Worm (Caenorhabditis elegans): Measurements from ENCODE around the gene rga-9.

The rga-9 gene

ce11 chrII:15232705-15233104 lies 35.3 kb upstream of the rga-9 start, which contains the start of gene Y46E12BL.2 (continued):
- TF ChIP-seq nhr-25 (tag; optimal IDR thresholded peaks at IDR 0.05) = peak; percentile 65
- TF ChIP-seq peb-1 (tag; optimal IDR thresholded peaks at IDR 0.05) = no peak
- peak; percentile 55 for TF ChIP-seq lin-11 (tag; optimal IDR thresholded peaks at IDR 0.05)
- peak; percentile 40 for TF ChIP-seq sem-4 (tag; optimal IDR thresholded peaks at IDR 0.05)
- TF ChIP-seq ztf-11 (tag; optimal IDR thresholded peaks at IDR 0.05) = no peak
- TF ChIP-seq C34F6.9 (tag; optimal IDR thresholded peaks at IDR 0.05) = peak; percentile 79

- TF ChIP-seq nhr-23 (tag; optimal IDR thresholded peaks at IDR 0.05) = no peak
- no peak for TF ChIP-seq mbf-1 (tag; optimal IDR thresholded peaks at IDR 0.05)
- no peak for TF ChIP-seq fos-1 (tag; optimal IDR thresholded peaks at IDR 0.05)
- no peak for TF ChIP-seq unc-55 (GFP tag; optimal IDR thresholded peaks at IDR 0.05)
- no peak for TF ChIP-seq F13H6.1 (tag; optimal IDR thresholded peaks at IDR 0.05)
- no peak for TF ChIP-seq R02D3.7 (tag; optimal IDR thresholded peaks at IDR 0.05)
- no peak for TF ChIP-seq blmp-1 (tag; optimal IDR thresholded peaks at IDR 0.05; ENCODE audit: insufficient read depth)
- TF ChIP-seq nhr-6 (tag; optimal IDR thresholded peaks at IDR 0.05) = no peak
- no peak for TF ChIP-seq ztf-1 (GFP tag; conservative IDR thresholded peaks at IDR 0.05)
- TF ChIP-seq mab-5 (tag; optimal IDR thresholded peaks at IDR 0.05) = no peak
- no peak for TF ChIP-seq skn-1 (tag; optimal IDR thresholded peaks at IDR 0.05)
- no peak for TF ChIP-seq ceh-82 (tag; optimal IDR thresholded peaks at IDR 0.05)
- TF ChIP-seq peb-1 (tag; optimal IDR thresholded peaks at IDR 0.05) = no peak
- no peak for TF ChIP-seq nhr-11 (tag; optimal IDR thresholded peaks at IDR 0.05)
- TF ChIP-seq nhr-129 (tag; optimal IDR thresholded peaks at IDR 0.05) = no peak
- no peak for TF ChIP-seq lin-11 (tag; optimal IDR thresholded peaks at IDR 0.05)
- TF ChIP-seq egl-27 (tag; optimal IDR thresholded peaks at IDR 0.05) = no peak
Measured at ce11 chrII:15233219-15233618, 34.8 kb upstream of the rga-9 start.

ce11 chrII:15235597-15235996 lies 32.4 kb upstream of the rga-9 start:
- TF ChIP-seq mbf-1 (tag; optimal IDR thresholded peaks at IDR 0.05) = no peak
- TF ChIP-seq nhr-12 (tag; optimal IDR thresholded peaks at IDR 0.05) = no peak
- TF ChIP-seq snpc-4 (tag; optimal IDR thresholded peaks at IDR 0.05) = no peak
- no peak for TF ChIP-seq nhr-77 (tag; optimal IDR thresholded peaks at IDR 0.05)
- no peak for TF ChIP-seq nhr-21 (tag; optimal IDR thresholded peaks at IDR 0.05)
- no peak for TF ChIP-seq mab-5 (tag; optimal IDR thresholded peaks at IDR 0.05)
- TF ChIP-seq dmd-4 (tag; optimal IDR thresholded peaks at IDR 0.05) = no peak
- no peak for TF ChIP-seq R02D3.7 (tag; optimal IDR thresholded peaks at IDR 0.05)
- no peak for TF ChIP-seq crh-2 (tag; optimal IDR thresholded peaks at IDR 0.05)
- TF ChIP-seq unc-62 (GFP tag; optimal IDR thresholded peaks at IDR 0.05) = no peak
- no peak for TF ChIP-seq unc-55 (GFP tag; optimal IDR thresholded peaks at IDR 0.05)
- TF ChIP-seq mdl-1 (tag; optimal IDR thresholded peaks at IDR 0.05) = no peak
- TF ChIP-seq elt-1 (tag; optimal IDR thresholded peaks at IDR 0.05) = no peak
- TF ChIP-seq peb-1 (tag; optimal IDR thresholded peaks at IDR 0.05) = no peak
- TF ChIP-seq sma-3 (GFP tag; optimal IDR thresholded peaks at IDR 0.05) = no peak
- TF ChIP-seq nhr-11 (tag; optimal IDR thresholded peaks at IDR 0.05) = no peak
- TF ChIP-seq elt-3 (tag; optimal IDR thresholded peaks at IDR 0.05) = no peak
- no peak for TF ChIP-seq F13H6.1 (tag; optimal IDR thresholded peaks at IDR 0.05)

ce11 chrII:15237160-15237559 lies 30.9 kb upstream of the rga-9 start:
- no peak for TF ChIP-seq ztf-1 (GFP tag; conservative IDR thresholded peaks at IDR 0.05)
- TF ChIP-seq Y55F3AM.14 (GFP tag; optimal IDR thresholded peaks at IDR 0.05) = no peak
- TF ChIP-seq F13H6.1 (tag; optimal IDR thresholded peaks at IDR 0.05) = no peak
- no peak for TF ChIP-seq nhr-129 (tag; optimal IDR thresholded peaks at IDR 0.05)

- TF ChIP-seq mab-5 (tag; optimal IDR thresholded peaks at IDR 0.05) = no peak
- TF ChIP-seq nhr-25 (tag; optimal IDR thresholded peaks at IDR 0.05) = no peak
- no peak for TF ChIP-seq ztf-1 (GFP tag; conservative IDR thresholded peaks at IDR 0.05)
- TF ChIP-seq lsy-2 (tag; optimal IDR thresholded peaks at IDR 0.05) = no peak
- TF ChIP-seq nhr-11 (tag; optimal IDR thresholded peaks at IDR 0.05) = no peak
- TF ChIP-seq ceh-16 (tag; optimal IDR thresholded peaks at IDR 0.05) = no peak
- TF ChIP-seq nhr-21 (tag; optimal IDR thresholded peaks at IDR 0.05) = no peak
- no peak for TF ChIP-seq dmd-4 (tag; optimal IDR thresholded peaks at IDR 0.05)
- no peak for TF ChIP-seq unc-55 (GFP tag; optimal IDR thresholded peaks at IDR 0.05)
- no peak for TF ChIP-seq snpc-4 (tag; optimal IDR thresholded peaks at IDR 0.05)
- no peak for TF ChIP-seq unc-62 (GFP tag; optimal IDR thresholded peaks at IDR 0.05)
- TF ChIP-seq alr-1 (tag; optimal IDR thresholded peaks at IDR 0.05) = no peak
- no peak for TF ChIP-seq sem-4 (tag; optimal IDR thresholded peaks at IDR 0.05)
- no peak for TF ChIP-seq ztf-11 (tag; optimal IDR thresholded peaks at IDR 0.05)
- TF ChIP-seq crh-2 (tag; optimal IDR thresholded peaks at IDR 0.05) = no peak
- TF ChIP-seq C34F6.9 (tag; optimal IDR thresholded peaks at IDR 0.05) = no peak
- TF ChIP-seq nhr-12 (tag; optimal IDR thresholded peaks at IDR 0.05) = no peak
- TF ChIP-seq ZK546.5 (tag; optimal IDR thresholded peaks at IDR 0.05) = no peak
- TF ChIP-seq aly-2 (tag; optimal IDR thresholded peaks at IDR 0.05) = no peak
- no peak for TF ChIP-seq sma-3 (GFP tag; optimal IDR thresholded peaks at IDR 0.05)
Measured at ce11 chrII:15239681-15240080, 28.3 kb upstream of the rga-9 start.
